Fruit fly (Drosophila melanogaster) whole organism, pupa: Measurements from ENCODE around the gene JMJD6.

Source experiments
- CG13204 ChIP-seq: fragments of 200-800 bp; sonication (Bioruptor generic); optimal IDR thresholded peaks from 2 replicates; lab custom pipeline; 2018; ENCODE audit warnings: missing biosample characterization, mild to moderate bottlenecking, missing genetic modification characterization, moderate library complexity
- CG4496 ChIP-seq: fragments of 200-800 bp; sonication (Bioruptor generic); IDR thresholded peaks from 3 replicates; pipeline ENCODE4 v1.3.6; 2022; ENCODE audit warnings: missing biosample characterization, missing genetic modification characterization
- CG8159 ChIP-seq: fragments of 200-800 bp; sonication (Bioruptor generic); optimal IDR thresholded peaks from 3 replicates; lab custom pipeline; 2018; ENCODE audit warnings: missing biosample characterization, mild to moderate bottlenecking, missing genetic modification characterization, moderate library complexity
- CG8301 ChIP-seq: fragments of 200-800 bp; sonication (Bioruptor generic); optimal IDR thresholded peaks from 2 replicates; lab custom pipeline; 2018; ENCODE audit warnings: missing biosample characterization, mild to moderate bottlenecking, missing genetic modification characterization
- CG9948 ChIP-seq: fragments of 200-800 bp; sonication (Bioruptor generic); optimal IDR thresholded peaks from 2 replicates; lab custom pipeline; 2018; ENCODE audit warnings: missing biosample characterization, mild to moderate bottlenecking, missing genetic modification characterization, moderate library complexity
- D1 ChIP-seq: fragments of 200-800 bp; sonication (Bioruptor generic); optimal IDR thresholded peaks from 2 replicates; lab custom pipeline; 2018; ENCODE audit warnings: missing biosample characterization, mild to moderate bottlenecking, missing genetic modification characterization, moderate library complexity
- EcR ChIP-seq: fragments of 200-800 bp; sonication (Bioruptor generic); optimal IDR thresholded peaks from 3 replicates; lab custom pipeline; 2019; ENCODE audit warnings: missing biosample characterization, missing genetic modification characterization, mild to moderate bottlenecking, moderate library complexity, missing genetic modification reagents
- Ets98B ChIP-seq: fragments of 200-800 bp; sonication (Bioruptor generic); IDR thresholded peaks from 2 replicates; pipeline ENCODE4 v1.3.6; 2022; ENCODE audit warnings: missing biosample characterization, missing genetic modification characterization
- Pif1A ChIP-seq: fragments of 200-800 bp; sonication (Bioruptor generic); optimal IDR thresholded peaks from 3 replicates; lab custom pipeline; 2016; ENCODE audit warnings: missing biosample characterization, missing genetic modification characterization
- Pif1B ChIP-seq: fragments of 200-800 bp; sonication (Bioruptor generic); optimal IDR thresholded peaks from 3 replicates; lab custom pipeline; 2016; ENCODE audit warnings: missing biosample characterization, missing genetic modification characterization
- Snoo ChIP-seq: fragments of 200-800 bp; sonication (Bioruptor generic); optimal IDR thresholded peaks from 3 replicates; lab custom pipeline; 2017; ENCODE audit warnings: missing biosample characterization, mild to moderate bottlenecking, missing genetic modification characterization, inconsistent platforms
- fd96Ca ChIP-seq: fragments of 200-800 bp; sonication (Bioruptor generic); IDR thresholded peaks from 3 replicates; pipeline ENCODE4 v1.3.6; 2022; ENCODE audit warnings: missing biosample characterization, missing genetic modification characterization
- rn ChIP-seq: fragments of 200-800 bp; sonication (Bioruptor generic); IDR thresholded peaks from 2 replicates; pipeline ENCODE4 v1.3.6; 2022; ENCODE audit warnings: missing biosample characterization, missing genetic modification characterization

- no peak for TF ChIP-seq Pif1B (GFP tag; lab: Kevin White, UChicago)
- TF ChIP-seq Ets98B, result no peak
- TF ChIP-seq rn, result no peak
- no peak for TF ChIP-seq CG9948
- TF ChIP-seq EcR (GFP tag; lab: Kevin White, UChicago), result no peak
- TF ChIP-seq Pif1A (GFP tag; lab: Kevin White, UChicago), result no peak
- TF ChIP-seq fd96Ca (GFP tag; lab: Robert Waterston, UW), result no peak
- no peak for TF ChIP-seq CG4496 (GFP tag; lab: Robert Waterston, UW)
- no peak for TF ChIP-seq D1 (tag; lab: Kevin White, UChicago)
- no peak for TF ChIP-seq CG8301
- TF ChIP-seq CG8159 (tag; lab: Kevin White, UChicago), result no peak
- TF ChIP-seq CG13204, result no peak
- no peak for TF ChIP-seq Snoo
Observed at dm6 chr3R:22334050-22334449, 28.1 kb downstream of the JMJD6 start, which contains the start of gene CG5391.
